Fruit fly (Drosophila melanogaster): ENCODE measurements around the gene CG13051.

- no peak for TF ChIP-seq kay (GFP tag; ENCODE audit: borderline replicate concordance)
- TF ChIP-seq CG7045 (GFP tag; optimal IDR thresholded peaks at IDR 0.05) = no peak
- no peak for TF ChIP-seq Hr96 (GFP tag; optimal IDR thresholded peaks at IDR 0.05)
- no peak for TF ChIP-seq Crg-1 (GFP tag; optimal IDR thresholded peaks at IDR 0.05)
- TF ChIP-seq CG12768 (GFP tag; optimal IDR thresholded peaks at IDR 0.05) = no peak
- TF ChIP-seq CG14711 (tag; optimal IDR thresholded peaks at IDR 0.05) = no peak
- TF ChIP-seq pad (GFP tag; optimal IDR thresholded peaks at IDR 0.05) = no peak
- no peak for TF ChIP-seq cnc (optimal IDR thresholded peaks at IDR 0.05)
- no peak for TF ChIP-seq Mnt (GFP tag; optimal IDR thresholded peaks at IDR 0.05)
- TF ChIP-seq CG5204 (GFP tag; optimal IDR thresholded peaks at IDR 0.05) = no peak
- no peak for TF ChIP-seq Clk (GFP tag; optimal IDR thresholded peaks at IDR 0.05)
- TF ChIP-seq bab1 (GFP tag; optimal IDR thresholded peaks at IDR 0.05) = no peak
- no peak for TF ChIP-seq ovo (GFP tag; optimal IDR thresholded peaks at IDR 0.05)
- TF ChIP-seq CG11617 (GFP tag; optimal IDR thresholded peaks at IDR 0.05) = no peak
These were observed 49.1 kb upstream of the CG13051 start, which contains the start of gene CG13062 for dm6 chr3L:16313985-16314384.
